Fruit fly (Drosophila melanogaster) whole organism, embryonic: Measurements from ENCODE around the gene CG33514.

ENCODE experiments used
- Atf6 ChIP-seq: fragments of 200-800 bp; sonication (Bioruptor generic); IDR thresholded peaks from 2 replicates; pipeline ENCODE4 v1.3.6; 2022; ENCODE audit warnings: missing biosample characterization, missing genetic modification characterization
- CG15479 ChIP-seq: fragments of 200-800 bp; sonication (Bioruptor generic); optimal IDR thresholded peaks from 3 replicates; lab custom pipeline; 2019; ENCODE audit warnings: missing biosample characterization, mild to moderate bottlenecking, missing genetic modification characterization, moderate library complexity
- CG1602 ChIP-seq: fragments of 200-800 bp; sonication (Bioruptor generic); optimal IDR thresholded peaks from 3 replicates; lab custom pipeline; 2016; ENCODE audit warnings: missing biosample characterization, missing genetic modification characterization
- CG3065 ChIP-seq: fragments of 200-800 bp; sonication (Bioruptor generic); optimal IDR thresholded peaks from 2 replicates; lab custom pipeline; 2016; ENCODE audit warnings: missing biosample characterization, missing genetic modification characterization
- CG31388 ChIP-seq: fragments of 200-800 bp; sonication (Bioruptor generic); optimal IDR thresholded peaks from 2 replicates; lab custom pipeline; 2016; ENCODE audit warnings: missing biosample characterization, missing genetic modification characterization
- CG34422 ChIP-seq: fragments of 200-800 bp; sonication (Bioruptor generic); IDR thresholded peaks from 3 replicates; pipeline ENCODE4 v1.3.6; 2022; ENCODE audit warnings: missing biosample characterization, missing genetic modification characterization
- CG4617 ChIP-seq: fragments of 200-800 bp; sonication (Bioruptor generic); optimal IDR thresholded peaks from 3 replicates; lab custom pipeline; 2016; ENCODE audit warnings: missing biosample characterization, missing genetic modification characterization, borderline replicate concordance
- CG6813 ChIP-seq: fragments of 200-800 bp; sonication (Bioruptor generic); optimal IDR thresholded peaks from 2 replicates; lab custom pipeline; 2017; ENCODE audit warnings: missing biosample characterization, missing genetic modification characterization, mild to moderate bottlenecking, moderate library complexity, missing genetic modification reagents
- CG7556 ChIP-seq: fragments of 200-800 bp; sonication (Bioruptor generic); optimal IDR thresholded peaks from 2 replicates; lab custom pipeline; 2017; ENCODE audit warnings: missing biosample characterization, mild to moderate bottlenecking, missing genetic modification characterization
- CG8359 ChIP-seq: fragments of 200-800 bp; sonication (Bioruptor generic); optimal IDR thresholded peaks from 2 replicates; lab custom pipeline; 2017; ENCODE audit warnings: missing biosample characterization, mild to moderate bottlenecking, missing genetic modification characterization, borderline replicate concordance
- CG9797 ChIP-seq: fragments of 200-800 bp; sonication (Bioruptor generic); optimal IDR thresholded peaks from 3 replicates; lab custom pipeline; 2018; ENCODE audit warnings: missing biosample characterization, mild to moderate bottlenecking, missing genetic modification characterization
- Chrac-16 ChIP-seq: fragments of 200-800 bp; sonication (Bioruptor generic); optimal IDR thresholded peaks from 3 replicates; lab custom pipeline; 2016; ENCODE audit warnings: missing biosample characterization, missing genetic modification characterization
- Dbx ChIP-seq: fragments of 200-800 bp; sonication (Bioruptor generic); IDR thresholded peaks from 3 replicates; pipeline ENCODE4 v1.3.6; 2022; ENCODE audit warnings: missing biosample characterization, missing genetic modification characterization
- E2f2 ChIP-seq: fragments of 200-800 bp; sonication (Bioruptor generic); IDR thresholded peaks from 2 replicates; pipeline ENCODE4 v1.3.6; 2022; ENCODE audit warnings: missing biosample characterization, missing genetic modification characterization
- Ets97D ChIP-seq: fragments of 200-800 bp; sonication (Bioruptor generic); optimal IDR thresholded peaks from 3 replicates; lab custom pipeline; 2016; ENCODE audit warnings: missing biosample characterization, missing genetic modification characterization
- H15 ChIP-seq: fragments of 200-800 bp; sonication (Bioruptor generic); IDR thresholded peaks from 3 replicates; pipeline ENCODE4 v1.3.6; 2022; ENCODE audit warnings: missing biosample characterization, missing genetic modification characterization
- H2.0 ChIP-seq: fragments of 200-800 bp; sonication (Bioruptor generic); IDR thresholded peaks from 2 replicates; pipeline ENCODE4 v1.3.6; 2022; ENCODE audit warnings: missing biosample characterization, missing genetic modification characterization
- Hr3 ChIP-seq: fragments of 200-800 bp; sonication (Bioruptor generic); optimal IDR thresholded peaks from 3 replicates; lab custom pipeline; 2016; ENCODE audit warnings: missing biosample characterization, missing genetic modification characterization
- Hr78 ChIP-seq, 2 experiments: fragments of 200-800 bp in 1 of 2; fragments of >200 bp in 1 of 2; sonication (Bioruptor generic) in 1 of 2; optimal IDR thresholded peaks; 2 replicates each; lab custom pipeline; 2017 to 2019; ENCODE audit warnings: missing biosample characterization in 2 of 2, missing genetic modification characterization in 2 of 2, mild to moderate bottlenecking in 1 of 2, moderate library complexity in 1 of 2
- MESR4 ChIP-seq: fragments of 200-800 bp; sonication (Bioruptor generic); optimal IDR thresholded peaks from 2 replicates; lab custom pipeline; 2018; ENCODE audit warnings: missing biosample characterization, mild to moderate bottlenecking, missing genetic modification characterization, moderate library complexity
- Med ChIP-seq: fragments of 200-800 bp; sonication (Bioruptor generic); peaks from one replicate; lab custom pipeline; 2016; ENCODE audit warnings: missing biosample characterization, missing genetic modification characterization, mild to moderate bottlenecking, inconsistent platforms, moderate library complexity
- Opbp ChIP-seq: fragments of 200-800 bp; sonication (Bioruptor generic); IDR thresholded peaks from 3 replicates; pipeline ENCODE4 v1.3.6; 2022; ENCODE audit warnings: missing biosample characterization, missing genetic modification characterization; ENCODE audit not compliant: partially characterized antibody
- PHDP ChIP-seq: fragments of 200-800 bp; sonication (Bioruptor generic); optimal IDR thresholded peaks from 3 replicates; lab custom pipeline; 2018; ENCODE audit warnings: missing biosample characterization, mild to moderate bottlenecking, missing genetic modification characterization, moderate library complexity
- Sox102F ChIP-seq: fragments of 200-800 bp; sonication (Bioruptor generic); optimal IDR thresholded peaks from 2 replicates; lab custom pipeline; 2018; ENCODE audit warnings: missing biosample characterization, mild to moderate bottlenecking, missing genetic modification characterization, moderate library complexity
- Vsx1 ChIP-seq: fragments of 200-800 bp; sonication (Bioruptor generic); optimal IDR thresholded peaks from 2 replicates; lab custom pipeline; 2017; ENCODE audit warnings: missing biosample characterization, mild to moderate bottlenecking, missing genetic modification characterization, missing genetic modification reagents
- bsh ChIP-seq, 2 experiments: fragments of 200-800 bp; sonication (Bioruptor generic); optimal IDR thresholded peaks; 2 replicates each; lab custom pipeline; 2017 to 2018; ENCODE audit warnings: mild to moderate bottlenecking in 2 of 2, missing biosample characterization in 2 of 2, missing genetic modification characterization in 2 of 2, moderate library complexity in 1 of 2
- croc ChIP-seq: fragments of 200-800 bp; sonication (Bioruptor generic); conservative IDR thresholded peaks from 3 replicates; pipeline ENCODE4 v1.3.6; 2022; ENCODE audit warnings: missing biosample characterization, missing genetic modification characterization
- crol ChIP-seq: fragments of 200-800 bp; sonication (Bioruptor generic); IDR thresholded peaks from 2 replicates; pipeline ENCODE4 v1.3.6; 2022; ENCODE audit warnings: missing biosample characterization, missing genetic modification characterization
- crp ChIP-seq, 2 experiments: fragments of 200-800 bp; sonication (Bioruptor generic); optimal IDR thresholded peaks; 2 replicates in 1 of 2; 3 replicates in 1 of 2; lab custom pipeline; 2017; ENCODE audit warnings: missing biosample characterization in 2 of 2, missing genetic modification characterization in 2 of 2, mild to moderate bottlenecking in 1 of 2, moderate library complexity in 1 of 2
- emc ChIP-seq: fragments of 200-800 bp; sonication (Bioruptor generic); optimal IDR thresholded peaks from 2 replicates; lab custom pipeline; 2016; ENCODE audit warnings: missing biosample characterization, missing genetic modification characterization
- exex ChIP-seq: fragments of 200-800 bp; sonication (Bioruptor generic); optimal IDR thresholded peaks from 4 replicates; lab custom pipeline; 2018; ENCODE audit warnings: missing biosample characterization, mild to moderate bottlenecking, missing genetic modification characterization, moderate library complexity
- fd96Cb ChIP-seq: fragments of 200-800 bp; sonication (Bioruptor generic); optimal IDR thresholded peaks from 2 replicates; lab custom pipeline; 2018; ENCODE audit warnings: missing biosample characterization, mild to moderate bottlenecking, missing genetic modification characterization, moderate library complexity
- gce ChIP-seq: fragments of 200-800 bp; sonication (Bioruptor generic); IDR thresholded peaks from 3 replicates; pipeline ENCODE4 v1.3.6; 2022; ENCODE audit warnings: missing biosample characterization, missing genetic modification characterization
- gcm2 ChIP-seq: fragments of 200-800 bp; sonication (Bioruptor generic); optimal IDR thresholded peaks from 2 replicates; lab custom pipeline; 2016; ENCODE audit warnings: missing biosample characterization, missing genetic modification characterization
- gfzf ChIP-seq: fragments of 200-800 bp; sonication (Bioruptor generic); optimal IDR thresholded peaks from 2 replicates; lab custom pipeline; 2016; ENCODE audit warnings: missing biosample characterization, mild to moderate bottlenecking, missing genetic modification characterization, moderate library complexity
- klu ChIP-seq: fragments of 200-800 bp; sonication (Bioruptor generic); IDR thresholded peaks from 2 replicates; pipeline ENCODE4 v1.3.6; 2022; ENCODE audit warnings: missing biosample characterization, missing genetic modification characterization
- lola ChIP-seq, 3 experiments: fragments of >200 bp in 2 of 3; fragments of 200-800 bp in 1 of 3; sonication (Bioruptor generic) in 1 of 3; optimal IDR thresholded peaks; 2 replicates each; lab custom pipeline; 2017 to 2019; ENCODE audit warnings: missing biosample characterization in 3 of 3, missing genetic modification characterization in 3 of 3, mild to moderate bottlenecking in 1 of 3, moderate library complexity in 1 of 3
- mirr ChIP-seq: fragments of 200-800 bp; sonication (Bioruptor generic); optimal IDR thresholded peaks from 3 replicates; lab custom pipeline; 2018; ENCODE audit warnings: missing biosample characterization, mild to moderate bottlenecking, missing genetic modification characterization
- pan ChIP-seq, 4 experiments: fragments of >200 bp in 3 of 4; fragments of 200-800 bp in 1 of 4; sonication (Bioruptor generic) in 1 of 4; optimal IDR thresholded peaks in 3 of 4; IDR thresholded peaks in 1 of 4; 2 replicates each; pipeline versions ENCODE4 v1.3.6 to Lab custom; 2017 to 2022; ENCODE audit warnings: missing biosample characterization in 2 of 4, missing genetic modification characterization in 2 of 4, mixed read lengths in 1 of 4
- pzg ChIP-seq: fragments of 200-800 bp; sonication (Bioruptor generic); optimal IDR thresholded peaks from 3 replicates; lab custom pipeline; 2018; ENCODE audit warnings: missing biosample characterization, mild to moderate bottlenecking, missing genetic modification characterization, moderate library complexity
- sens ChIP-seq: fragments of 200-800 bp; sonication (Bioruptor generic); peaks from one replicate; lab custom pipeline; 2016; ENCODE audit warnings: missing biosample characterization, missing genetic modification characterization
- sob ChIP-seq: fragments of 200-800 bp; sonication (Bioruptor generic); IDR thresholded peaks from 2 replicates; pipeline ENCODE4 v1.3.6; 2022; ENCODE audit warnings: missing biosample characterization, missing genetic modification characterization
- stc ChIP-seq: fragments of 200-800 bp; sonication (Bioruptor generic); IDR thresholded peaks from 2 replicates; pipeline ENCODE4 v1.3.6; 2022; ENCODE audit warnings: missing biosample characterization, missing genetic modification characterization
- tna ChIP-seq: fragments of 200-800 bp; sonication (Bioruptor generic); IDR thresholded peaks from 2 replicates; pipeline ENCODE4 v1.3.6; 2022; ENCODE audit warnings: missing biosample characterization, missing genetic modification characterization; ENCODE audit not compliant: partially characterized antibody
- z ChIP-seq: fragments of 200-800 bp; sonication (Bioruptor generic); IDR thresholded peaks from 3 replicates; pipeline ENCODE4 v1.3.6; 2022; ENCODE audit warnings: missing biosample characterization, missing genetic modification characterization

CG33514 gene

DNA sequence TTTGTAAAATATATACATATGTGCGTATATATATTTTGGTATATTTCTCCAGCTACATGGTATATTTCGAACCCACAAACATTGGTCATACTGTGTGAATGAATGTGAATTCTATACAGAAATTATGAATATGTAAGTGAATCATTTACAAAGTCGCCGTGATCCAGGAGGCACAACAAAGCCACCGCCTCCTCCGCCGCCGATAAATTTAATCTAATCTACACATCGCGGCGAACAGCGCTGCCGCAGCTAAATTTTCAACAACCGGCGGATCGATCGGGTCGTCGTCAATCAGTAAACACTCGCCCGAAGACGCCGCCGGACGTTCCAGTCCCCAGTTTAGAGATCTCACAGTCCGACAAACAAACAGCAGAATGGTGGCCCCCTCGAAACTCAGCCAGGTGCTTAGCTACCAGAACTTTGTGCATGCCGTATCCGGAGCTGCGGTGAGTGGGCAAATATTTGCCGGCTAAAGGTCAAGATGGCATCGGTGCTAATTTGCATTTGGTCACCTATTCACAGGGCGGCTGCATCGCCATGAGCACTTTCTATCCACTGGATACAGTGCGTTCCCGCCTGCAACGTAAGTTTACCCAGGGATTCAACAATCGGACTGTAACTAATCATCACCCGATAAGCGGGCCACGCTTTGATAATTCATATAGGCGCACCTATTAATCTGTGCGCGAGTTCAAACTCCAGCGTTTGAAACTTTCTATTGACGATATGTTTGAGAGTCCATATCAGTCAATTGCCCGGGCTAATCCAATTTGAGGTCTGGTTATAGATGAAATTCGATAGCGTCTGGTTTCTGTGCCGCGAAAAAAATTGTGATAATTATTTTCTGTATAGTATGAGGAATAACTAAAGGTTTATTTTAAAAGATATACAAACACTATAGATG lies 46.3 kb upstream of the CG33514 start, which contains the start of gene PMP34 (continued):
- TF ChIP-seq CG7556 (GFP tag; lab: Kevin White, UChicago) (no peak), Hr78 (GFP tag; optimal IDR thresholded peaks at IDR 0.05; lab: Kevin White, UChicago) (peak in 1 of 2 experiments; percentile 83), CG31388 (no peak), PHDP (tag; lab: Kevin White, UChicago) (no peak), z (GFP tag; lab: Robert Waterston, UW) (0 out of 3 replicates have a peak, but pooled peaks have one; percentile 22), gce (0 out of 3 replicates have a peak, but pooled peaks have one; percentile 29), MESR4 (GFP tag; lab: Kevin White, UChicago) (peak; percentile 64), CG4617 (GFP tag; lab: Kevin White, UChicago) (peak; percentile 24), exex (tag; lab: Kevin White, UChicago) (peak; percentile 70), CG9797 (GFP tag; lab: Kevin White, UChicago) (peak; percentile 46), CG15479 (GFP tag; lab: Kevin White, UChicago) (no peak), Sox102F (GFP tag; lab: Kevin White, UChicago) (no peak), pzg (peak; percentile 25), Ets97D (GFP tag; lab: Kevin White, UChicago) (no peak), H2.0 (no peak), Opbp (GFP tag; lab: Robert Waterston, UW) (no peak), mirr (GFP tag; lab: Kevin White, UChicago) (peak; percentile 40), tna (GFP tag; lab: Robert Waterston, UW) (peak; percentile 22; the same call in 1 of the 2 replicates), E2f2 (GFP tag; lab: Robert Waterston, UW) (peak; percentile 11; the same call in 1 of the 2 replicates), stc (GFP tag; lab: Robert Waterston, UW) (no peak), crol (GFP tag; lab: Robert Waterston, UW) (no peak), fd96Cb (tag; lab: Kevin White, UChicago) (no peak), klu (GFP tag; lab: Robert Waterston, UW) (no peak), Dbx (GFP tag; lab: Robert Waterston, UW) (0 out of 3 replicates have a peak, but pooled peaks have one; percentile 18), bsh (GFP tag; optimal IDR thresholded peaks at IDR 0.05; lab: Kevin White, UChicago) (no peak), Hr3 (GFP tag; lab: Kevin White, UChicago) (no peak), sob (GFP tag; lab: Robert Waterston, UW) (0 out of 2 replicates have a peak, but pooled peaks have one; percentile 14)

DNA sequence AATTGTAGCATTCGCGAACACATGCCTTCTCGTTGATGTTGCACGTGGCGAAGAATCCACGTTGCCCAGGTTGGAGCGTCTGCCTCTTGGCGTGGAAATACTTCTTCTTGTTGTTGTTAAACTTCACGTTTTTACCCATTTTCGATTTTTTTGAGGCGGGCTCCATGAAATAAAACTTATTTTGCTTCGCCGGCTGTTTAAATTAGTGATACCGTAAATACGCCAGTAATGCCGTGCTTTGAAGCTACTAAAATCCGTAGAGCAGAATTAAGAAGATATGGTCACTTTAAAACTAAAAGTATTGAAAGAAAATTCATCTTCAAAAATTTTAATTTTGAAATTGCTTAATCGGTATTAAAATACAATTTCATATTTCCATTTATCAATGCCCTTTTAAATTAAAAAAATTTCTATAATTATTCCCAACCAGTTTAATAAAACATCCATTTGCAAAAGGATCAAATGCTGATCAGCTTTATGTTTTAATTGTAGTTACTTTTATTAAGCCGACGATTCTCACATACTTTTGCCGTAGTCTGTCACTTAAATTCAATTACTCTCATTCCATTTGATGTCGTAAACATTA lies 43.1 kb upstream of the CG33514 start, which contains the start of gene CG15014:
Gene CG15014, minus strand, starts transcription at position 228 of the 586 bp plus-strand sequence.
- TF ChIP-seq croc (GFP tag; lab: Robert Waterston, UW) (no peak), Atf6 (GFP tag; lab: Robert Waterston, UW) (no peak), CG34422 (peak; percentile 16; the same call in 1 of the 3 replicates), pzg (peak; percentile 49), CG3065 (GFP tag; lab: Kevin White, UChicago) (no peak), lola (GFP tag; optimal IDR thresholded peaks at IDR 0.05; lab: Kevin White, UChicago) (no peak), pan (optimal IDR thresholded peaks at IDR 0.05; lab: Kevin White, UChicago) (no peak), pan (GFP tag; optimal IDR thresholded peaks at IDR 0.05 in 1 of 2, IDR thresholded peaks at IDR 0.05 in 1 of 2) (no peak), CG8359 (GFP tag; lab: Kevin White, UChicago) (no peak), Chrac-16 (GFP tag; lab: Kevin White, UChicago) (no peak), sens (GFP tag; lab: Kevin White, UChicago) (peak; percentile 86), Med (GFP tag; lab: Kevin White, UChicago) (no peak), emc (GFP tag; lab: Kevin White, UChicago) (no peak), crp (GFP tag; optimal IDR thresholded peaks at IDR 0.05; lab: Kevin White, UChicago) (peak in 1 of 2 experiments; percentile 42), gfzf (GFP tag; lab: Kevin White, UChicago) (peak; percentile 85), H15 (no peak), Vsx1 (GFP tag; lab: Kevin White, UChicago) (no peak), CG6813 (no peak), CG1602 (GFP tag; lab: Kevin White, UChicago) (no peak), gcm2 (GFP tag; lab: Kevin White, UChicago) (no peak)
